Worm (Caenorhabditis elegans): ENCODE data around the gene cand-1.

The cand-1 gene

DNA sequence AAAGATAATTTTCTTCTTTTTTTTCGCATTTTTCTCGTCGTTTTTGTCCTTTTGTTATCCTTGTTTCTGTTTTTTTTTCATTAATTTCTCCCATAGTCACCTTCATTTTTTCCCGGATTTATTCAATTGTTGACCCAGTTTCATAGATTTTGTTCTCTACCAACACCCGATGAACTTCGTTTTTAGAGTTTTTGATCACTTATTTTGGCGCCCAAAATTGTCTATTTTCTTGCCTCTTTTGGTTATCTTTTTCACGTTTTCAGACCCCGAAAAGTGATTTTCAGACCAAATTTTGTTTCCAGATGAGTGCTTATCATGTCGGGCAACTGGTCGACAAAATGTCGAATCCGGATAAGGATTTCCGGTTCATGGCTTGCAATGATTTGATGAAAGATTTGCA is at the start of gene cand-1:
cand-1 (plus strand) TSS at position 301 of the 400 bp plus-strand sequence.
- TF ChIP-seq unc-62 (GFP tag; optimal IDR thresholded peaks at IDR 0.05): no peak

DNA sequence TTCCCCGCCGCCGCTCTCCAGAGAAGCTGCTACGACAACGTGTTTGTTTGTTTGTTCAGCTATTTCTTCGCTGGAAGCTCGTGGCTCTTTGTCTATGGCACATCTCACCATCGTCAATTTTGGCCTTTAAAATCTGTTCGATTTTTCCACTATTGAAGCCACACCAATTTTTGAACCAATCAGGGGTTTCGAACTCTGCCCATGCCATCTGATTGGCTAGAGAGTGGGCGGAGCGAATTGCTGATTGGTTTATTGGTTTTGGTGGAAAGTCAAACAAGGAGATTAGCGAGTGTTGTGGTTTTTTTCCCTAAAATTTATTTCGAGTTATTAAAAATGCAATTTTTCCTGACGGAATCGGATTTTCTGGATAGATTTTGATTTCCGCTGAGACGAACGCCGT is 46.5 kb upstream of the cand-1 start:
- TF ChIP-seq unc-62 (GFP tag; optimal IDR thresholded peaks at IDR 0.05): no peak

DNA sequence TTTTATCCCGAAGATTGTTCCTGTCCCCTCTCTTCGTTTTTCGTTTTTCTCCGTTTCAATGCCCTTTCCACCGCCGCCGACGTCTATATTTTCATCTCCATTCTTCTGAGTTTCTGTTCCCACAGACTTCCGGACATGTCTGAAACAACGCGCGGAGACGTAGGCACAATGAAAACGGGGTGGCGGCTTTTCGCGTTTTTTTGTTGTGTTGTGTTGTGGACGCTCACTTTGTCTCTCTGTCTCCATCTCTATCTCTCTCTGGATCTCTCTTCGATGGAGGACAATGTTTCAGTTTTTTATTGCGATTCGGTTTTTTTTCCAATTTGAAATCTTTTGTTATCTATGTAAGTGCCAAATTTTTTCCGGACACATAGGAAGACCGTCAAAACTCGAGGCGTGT is 42.7 kb upstream of the cand-1 start:
- no peak for TF ChIP-seq unc-62 (GFP tag; optimal IDR thresholded peaks at IDR 0.05)

DNA sequence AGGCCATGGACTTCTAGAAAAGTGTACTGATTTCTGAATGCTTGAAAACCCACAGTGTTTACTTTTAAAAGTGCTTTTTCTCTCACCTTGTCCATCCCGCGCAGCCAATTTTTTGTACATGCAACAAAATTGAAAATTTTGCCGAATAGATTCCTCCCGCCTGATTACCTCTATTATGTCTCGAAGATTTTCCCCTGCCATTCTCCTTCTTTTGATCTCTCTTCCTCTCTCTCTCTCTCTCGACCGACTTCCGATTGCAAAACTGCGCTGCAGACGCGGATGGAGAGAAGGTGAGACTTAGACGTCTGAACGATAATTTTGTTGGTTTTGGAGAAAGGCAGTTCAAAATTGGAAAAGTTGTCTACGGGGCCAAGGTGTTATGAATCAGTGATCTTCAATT is 28.2 kb upstream of the cand-1 start:
- TF ChIP-seq unc-62 (GFP tag; optimal IDR thresholded peaks at IDR 0.05): no peak

DNA sequence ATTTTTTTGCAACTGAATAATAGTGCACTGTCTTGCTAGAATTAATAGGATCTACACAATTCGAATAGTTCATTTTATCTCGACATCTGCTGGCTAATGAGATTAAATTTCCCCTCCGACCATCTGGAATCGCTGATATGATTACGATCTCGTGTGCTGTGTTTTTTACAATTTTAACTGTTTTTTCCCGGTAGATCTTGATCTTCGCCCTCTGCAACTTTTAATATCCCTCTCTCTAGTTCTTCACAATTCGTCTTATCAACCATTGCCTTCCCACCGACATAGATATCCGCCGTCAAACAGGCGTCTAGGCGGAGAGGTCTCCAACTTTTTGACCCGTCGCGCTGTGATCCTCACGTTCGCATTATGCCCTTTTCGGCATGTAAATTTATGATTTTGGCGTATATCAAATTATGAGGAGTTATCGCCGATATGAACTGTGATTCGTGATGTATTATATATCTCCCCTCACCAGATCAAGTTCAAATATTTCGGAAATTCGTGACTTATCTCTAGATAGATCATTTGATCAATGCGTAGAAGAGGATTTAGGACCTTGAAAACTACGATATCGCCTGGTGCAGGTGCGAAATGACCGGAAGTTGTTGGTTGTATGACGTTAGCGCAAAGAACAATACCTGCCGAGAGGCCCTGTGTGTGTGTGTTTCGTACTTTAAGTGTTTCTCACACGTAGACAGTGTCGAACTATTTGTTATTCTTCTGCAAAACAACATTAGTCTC is 24.0 kb upstream of the cand-1 start:
- TF ChIP-seq unc-62 (GFP tag; optimal IDR thresholded peaks at IDR 0.05): no peak

DNA sequence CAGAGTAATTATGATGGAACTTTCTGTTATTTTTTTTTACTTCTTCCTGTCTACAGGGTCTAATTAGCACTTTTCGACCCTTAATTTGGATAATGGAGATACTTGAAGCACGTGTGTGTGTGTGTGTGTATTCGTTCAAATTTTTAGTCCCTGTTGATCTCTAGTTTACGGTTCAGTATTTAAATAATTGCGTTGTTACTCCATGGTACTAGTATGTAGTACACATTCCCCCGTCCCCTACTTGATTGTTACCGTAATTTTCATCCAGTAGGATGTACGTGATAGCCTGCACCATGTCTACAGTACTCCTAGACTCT is 23.4 kb upstream of the cand-1 start:
- no peak for TF ChIP-seq unc-62 (GFP tag; optimal IDR thresholded peaks at IDR 0.05)

DNA sequence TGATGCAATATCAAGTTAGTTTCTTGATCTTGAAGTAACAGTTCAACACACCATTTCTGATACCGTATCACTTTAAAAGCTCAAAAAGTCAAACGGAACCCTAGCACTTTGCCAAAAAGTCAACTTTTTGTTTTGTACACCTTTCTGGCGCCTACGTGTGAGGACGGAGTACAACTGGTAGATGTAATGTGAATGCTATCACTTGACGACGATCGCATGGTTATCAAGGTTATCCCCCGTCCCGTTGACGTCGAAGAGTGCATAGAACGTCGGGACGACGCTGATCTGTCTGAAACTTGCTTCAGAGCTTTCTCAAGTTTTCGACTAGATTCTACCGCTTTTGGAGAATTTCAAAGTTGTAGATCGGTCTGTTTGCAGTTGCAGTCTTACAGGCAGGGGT is 22.7 kb upstream of the cand-1 start:
- TF ChIP-seq unc-62 (GFP tag; optimal IDR thresholded peaks at IDR 0.05): no peak

DNA sequence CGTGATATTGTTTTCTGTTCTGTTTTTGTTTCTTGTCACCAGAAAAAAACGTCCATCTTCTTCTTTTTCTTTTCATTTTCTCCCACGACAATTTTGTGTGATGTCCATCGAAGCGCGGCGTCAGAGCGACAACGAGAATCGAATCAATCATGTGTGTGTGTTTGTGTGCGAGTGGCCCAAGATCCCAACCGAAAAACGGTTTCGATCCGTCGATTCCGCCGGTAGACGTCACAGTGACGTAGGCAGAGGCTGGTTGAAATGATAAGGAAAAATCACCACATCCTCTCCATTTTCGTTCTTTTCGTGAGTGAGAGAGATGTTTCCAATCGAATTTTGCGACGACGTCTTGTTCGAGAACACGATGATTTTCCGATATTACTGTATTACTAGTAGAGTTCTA is 22.1 kb upstream of the cand-1 start:
- TF ChIP-seq unc-62 (GFP tag; optimal IDR thresholded peaks at IDR 0.05): no peak

DNA sequence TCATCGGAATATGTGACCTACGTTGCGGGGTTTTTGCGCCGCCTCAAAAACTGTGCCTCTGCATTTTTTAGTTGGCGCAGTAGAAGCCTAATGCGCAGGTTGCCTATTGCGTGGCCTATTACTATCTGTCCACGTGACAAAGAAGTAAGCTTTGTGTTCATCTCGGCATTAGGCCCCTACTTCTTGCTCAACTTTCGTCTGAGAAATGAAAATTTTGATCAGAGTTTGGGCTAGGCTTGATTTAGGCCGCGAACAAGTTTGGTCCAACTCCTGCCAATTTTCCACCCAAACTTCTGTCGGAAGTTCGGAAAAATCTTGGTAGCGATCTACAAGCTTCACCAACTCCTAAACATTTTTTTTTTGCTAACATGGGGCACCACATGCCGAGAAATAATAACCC is 20.7 kb upstream of the cand-1 start:
- TF ChIP-seq unc-62 (GFP tag; optimal IDR thresholded peaks at IDR 0.05): no peak

DNA sequence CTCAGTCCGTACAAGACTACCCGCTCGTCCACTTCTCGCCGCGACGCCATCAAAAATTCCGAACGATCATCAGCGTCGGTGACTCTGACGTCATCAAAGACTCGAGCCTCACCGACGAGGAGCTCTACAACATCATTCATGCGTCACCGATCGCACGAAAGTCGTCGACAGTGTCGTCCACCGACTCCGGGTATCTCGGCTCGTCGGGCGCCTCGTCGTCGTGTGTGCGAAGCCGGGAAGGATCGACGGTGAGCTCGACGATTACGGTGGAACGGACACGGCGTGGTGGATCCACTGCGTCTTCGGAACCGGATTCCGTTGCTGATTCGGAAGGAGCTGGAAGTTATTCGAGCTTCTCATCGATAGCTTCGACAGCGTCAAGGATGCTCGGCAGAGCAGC is 17.9 kb upstream of the cand-1 start:
- no peak for TF ChIP-seq unc-62 (GFP tag; optimal IDR thresholded peaks at IDR 0.05)

DNA sequence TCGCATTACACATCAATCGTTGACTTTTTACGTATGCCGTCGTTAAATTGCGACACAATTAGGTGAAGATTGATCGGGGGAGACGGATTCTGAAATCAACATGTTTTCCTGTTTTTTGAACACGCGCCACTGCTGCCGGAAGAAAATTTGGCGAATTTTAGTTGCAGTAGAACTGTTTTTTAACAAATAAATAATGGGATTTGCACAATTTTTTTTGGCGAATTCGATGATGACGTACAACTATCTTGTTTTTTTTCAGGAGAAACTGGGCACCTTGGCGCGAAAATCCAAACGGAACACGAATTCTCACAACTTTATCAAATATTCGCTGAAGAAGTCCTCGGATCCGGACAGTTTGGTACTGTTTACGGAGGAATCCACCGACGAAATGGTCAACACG is 16.7 kb upstream of the cand-1 start:
- TF ChIP-seq unc-62 (GFP tag; optimal IDR thresholded peaks at IDR 0.05): no peak

DNA sequence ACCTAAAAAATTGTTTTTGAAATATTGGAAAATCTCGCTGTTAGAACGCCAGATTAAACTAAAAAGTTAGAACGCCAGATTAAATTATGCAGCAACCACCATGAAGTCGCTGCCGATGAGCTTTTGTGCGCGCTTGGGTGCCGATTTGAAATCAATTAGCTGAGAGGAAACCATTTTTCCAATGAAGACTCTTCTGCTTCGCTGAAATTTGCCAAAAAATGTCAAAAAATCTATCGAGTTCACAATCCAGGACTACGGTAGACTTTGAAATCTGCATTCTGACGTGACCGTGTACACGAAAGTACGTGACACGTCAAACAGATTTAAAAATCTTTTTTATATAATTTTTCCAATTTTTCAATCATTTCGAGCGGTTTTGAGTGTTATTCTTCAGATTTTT is 13.7 kb upstream of the cand-1 start, which contains the start of gene immt-2:
immt-2 (plus strand) TSS at position 301 of the 400 bp plus-strand sequence.
- TF ChIP-seq unc-62 (GFP tag; optimal IDR thresholded peaks at IDR 0.05): no peak

DNA sequence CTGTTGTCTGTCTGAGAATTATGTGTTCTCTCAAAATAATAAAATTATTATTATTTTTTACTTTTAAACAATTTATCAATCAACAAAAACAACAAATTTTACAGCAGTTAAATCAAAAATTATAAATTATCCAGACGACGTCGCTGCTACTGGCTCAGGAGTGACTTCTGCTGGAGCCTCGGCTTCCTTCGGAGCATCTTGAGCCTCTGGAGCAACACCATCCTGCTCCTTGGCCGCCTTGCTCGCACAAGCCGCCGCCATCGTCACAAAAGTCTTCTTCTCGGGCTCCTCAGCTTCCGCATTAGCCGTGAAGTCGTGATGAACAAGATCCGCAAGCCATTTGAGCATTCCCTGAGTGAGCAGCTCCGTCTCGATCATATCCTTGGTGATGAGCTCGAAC is 10.0 kb upstream of the cand-1 start:
- no peak for TF ChIP-seq unc-62 (GFP tag; optimal IDR thresholded peaks at IDR 0.05)

DNA sequence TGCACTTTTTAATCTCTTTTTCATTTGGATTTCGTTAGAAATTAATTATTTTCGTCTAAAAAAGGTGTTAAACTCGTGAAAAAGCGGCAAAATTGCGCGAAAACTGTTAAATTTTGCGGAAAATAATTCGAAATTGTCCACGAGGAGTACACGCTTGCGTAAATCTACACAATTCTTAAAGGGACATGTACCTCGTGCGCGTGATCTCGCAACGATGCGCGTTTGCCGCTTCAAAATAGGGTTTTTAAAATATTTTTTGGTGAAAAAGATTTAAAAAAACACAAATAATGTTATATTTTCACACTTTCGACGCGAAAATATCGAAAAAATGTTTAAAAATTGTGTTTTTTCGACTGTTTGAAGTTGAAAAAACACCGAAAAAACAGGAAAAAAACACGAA is 9.4 kb upstream of the cand-1 start:
- TF ChIP-seq unc-62 (GFP tag; optimal IDR thresholded peaks at IDR 0.05): no peak

DNA sequence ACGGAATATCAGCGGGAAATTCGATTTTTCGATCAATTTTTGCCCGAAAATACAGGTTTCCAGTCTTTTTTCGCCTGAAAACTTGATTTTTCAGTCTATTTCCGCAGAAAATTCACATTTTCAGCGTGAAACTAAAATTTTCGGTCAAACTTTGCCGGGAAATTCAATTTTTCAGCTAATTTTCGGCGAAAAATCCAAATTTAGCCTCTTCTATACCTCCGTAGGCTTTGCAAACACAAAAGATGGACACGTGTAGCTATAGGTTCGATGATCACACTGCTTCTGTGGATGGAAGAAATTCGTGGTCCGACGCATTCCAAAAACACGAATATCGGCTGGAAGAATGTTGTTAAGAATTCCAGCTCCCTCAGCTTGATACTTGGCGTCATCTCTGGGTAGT is 8.6 kb upstream of the cand-1 start:
- no peak for TF ChIP-seq unc-62 (GFP tag; optimal IDR thresholded peaks at IDR 0.05)

DNA sequence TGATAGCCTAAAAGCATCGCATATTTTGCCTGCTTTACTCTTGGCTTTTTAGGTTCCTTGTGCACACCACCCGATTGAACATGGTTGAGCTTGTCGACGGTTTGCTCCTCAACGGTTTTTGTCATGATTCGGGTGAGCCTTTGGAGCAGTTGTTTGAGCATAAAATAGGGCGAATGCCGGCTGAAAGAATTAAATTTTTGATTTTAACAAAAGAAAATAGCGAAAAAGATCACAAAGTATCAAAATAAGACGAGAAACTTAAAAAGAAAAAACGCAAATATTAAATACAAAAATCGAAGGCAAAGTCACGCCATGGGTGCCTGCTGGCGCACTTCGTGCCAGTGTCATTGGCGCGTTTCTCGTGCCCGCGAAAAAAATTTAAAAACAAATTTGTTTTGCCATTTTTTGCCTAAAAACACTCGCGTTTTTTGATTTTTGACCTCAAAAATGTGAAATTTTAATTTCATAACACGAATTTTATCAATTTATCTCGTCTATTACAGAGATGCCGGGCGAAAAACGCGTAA is 7.8 kb upstream of the cand-1 start, which contains the start of the genes ctps-1 and pus-1:
ctps-1 (plus strand) TSS at position 51 of the 527 bp plus-strand sequence.
pus-1 (minus strand) TSS at position 125 of the 527 bp plus-strand sequence.
- TF ChIP-seq unc-62 (GFP tag; optimal IDR thresholded peaks at IDR 0.05): no peak

DNA sequence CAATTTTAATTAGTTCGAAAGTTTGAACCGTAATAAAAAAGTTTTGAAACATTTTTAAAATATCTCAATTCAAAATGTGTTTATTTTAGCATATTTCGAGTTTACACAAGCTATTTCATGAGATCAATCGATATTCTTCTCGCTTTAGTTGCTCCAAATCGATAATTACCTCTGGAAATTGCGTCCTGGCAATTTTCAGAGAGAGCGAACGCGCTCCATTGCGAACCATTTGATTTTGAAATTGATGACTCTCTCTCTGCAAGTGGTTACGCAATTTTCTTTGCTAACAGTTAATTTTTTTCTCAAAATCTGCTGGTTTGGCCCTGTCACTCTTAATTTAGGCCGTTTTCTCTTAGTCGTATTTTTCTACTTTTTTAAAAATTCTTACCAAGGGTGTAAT is 2.2 kb upstream of the cand-1 start:
- no peak for TF ChIP-seq unc-62 (GFP tag; optimal IDR thresholded peaks at IDR 0.05)

DNA sequence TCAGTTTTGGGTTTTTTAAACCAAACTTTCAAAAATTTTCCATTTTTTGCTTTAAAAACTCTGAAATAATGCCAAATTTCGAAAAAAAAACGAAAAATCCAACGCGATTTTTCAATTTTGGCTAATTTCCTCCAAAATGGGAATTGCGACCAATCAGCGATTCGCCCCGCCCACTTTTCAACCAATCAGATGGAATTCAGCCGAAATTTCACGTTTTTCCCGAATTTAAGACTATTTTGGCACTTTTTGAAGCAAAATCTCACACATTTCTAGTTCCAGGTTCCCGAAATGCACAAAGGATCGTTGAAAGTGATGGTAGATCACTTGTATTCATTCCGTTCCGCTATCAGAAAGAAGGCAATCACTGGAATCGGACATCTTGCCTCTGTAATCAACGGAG is 2.1 kb downstream of the cand-1 start:
- TF ChIP-seq unc-62 (GFP tag; optimal IDR thresholded peaks at IDR 0.05): no peak
